Worm (Caenorhabditis elegans) whole organism, midembryonic: ENCODE results near the gene epg-5.

Experiments
- T22C8.4 ChIP-seq: fragments of 200-800 bp; sonication (Bioruptor generic); IDR thresholded peaks from 2 replicates; pipeline ENCODE4 v1.3.6; 2022; ENCODE audit warnings: missing genetic modification characterization, missing compliant biosample characterization
- flt-1 ChIP-seq: fragments of 200-800 bp; sonication (Bioruptor generic); IDR thresholded peaks from 2 replicates; pipeline ENCODE4 v1.3.6; 2022; ENCODE audit warnings: missing genetic modification characterization, missing compliant biosample characterization
- klf-2 ChIP-seq: fragments of 200-800 bp; sonication (Bioruptor generic); conservative IDR thresholded peaks from 2 replicates; pipeline ENCODE4 v1.3.6; 2022; ENCODE audit warnings: missing genetic modification reagents, missing genetic modification characterization, missing compliant biosample characterization
- ref-1 ChIP-seq: fragments of 200-800 bp; sonication (Bioruptor generic); conservative IDR thresholded peaks from 2 replicates; pipeline ENCODE4 v1.3.6; 2022; ENCODE audit warnings: missing genetic modification reagents, missing genetic modification characterization, missing compliant biosample characterization
- tab-1 ChIP-seq: fragments of 200-800 bp; sonication (Bioruptor generic); IDR thresholded peaks from 2 replicates; pipeline ENCODE4 v1.3.6; 2022; ENCODE audit warnings: missing genetic modification characterization, missing compliant biosample characterization
- ztf-23 ChIP-seq: fragments of 200-800 bp; sonication (Bioruptor generic); IDR thresholded peaks from 2 replicates; pipeline ENCODE4 v1.3.6; 2022; ENCODE audit warnings: missing genetic modification reagents, missing genetic modification characterization, missing compliant biosample characterization

ce11 chrII:6566628-6567180 lies 42.5 kb downstream of the epg-5 start, which contains the start of the genes F18C5.5 and F18C5.9:
- TF ChIP-seq flt-1 (GFP tag; lab: Robert Waterston, UW) = no peak
- TF ChIP-seq klf-2 (GFP tag; lab: Robert Waterston, UW) = no peak
- no peak for TF ChIP-seq ref-1 (GFP tag; lab: Robert Waterston, UW)
- no peak for TF ChIP-seq T22C8.4 (GFP tag; lab: Robert Waterston, UW)
- TF ChIP-seq tab-1 = no peak
- TF ChIP-seq ztf-23 (GFP tag; lab: Robert Waterston, UW) = no peak
